Worm (Caenorhabditis elegans): ENCODE data around the gene ascc-1.

Gene ascc-1

DNA sequence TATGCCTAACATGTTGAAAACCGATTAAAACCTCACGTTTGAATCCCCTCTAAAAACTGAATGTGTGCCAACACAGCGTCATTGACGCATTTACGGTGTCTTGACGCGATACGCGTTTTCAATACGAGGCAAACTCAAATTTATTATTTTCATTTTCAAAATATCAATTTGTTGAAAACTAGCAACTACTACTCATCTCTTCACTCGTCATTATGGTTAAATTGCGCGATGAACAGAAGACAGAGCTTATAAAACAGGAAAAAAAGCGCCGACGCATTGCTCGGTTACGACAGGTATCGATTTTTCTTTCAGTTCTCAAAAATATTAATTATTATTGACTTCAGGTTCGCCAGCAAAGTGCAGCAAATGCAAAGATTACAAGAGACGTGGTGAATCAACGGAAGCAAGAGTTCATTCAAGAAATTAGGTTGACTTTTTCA is 32.9 kb upstream of the ascc-1 start, which contains the start of gene enee-1 (continued):
- TF ChIP-seq unc-62 (GFP tag; optimal IDR thresholded peaks at IDR 0.05 in 1 of 2) (peak in 1 of 2 experiments; percentile 92), unc-62 (tag; optimal IDR thresholded peaks at IDR 0.05) (no peak), D1046.2 (GFP tag; IDR thresholded peaks at IDR 0.05) (no peak), lir-3 (tag; optimal IDR thresholded peaks at IDR 0.05) (no peak), F37D6.2 (tag; optimal IDR thresholded peaks at IDR 0.05) (peak; percentile 15), mes-2 (tag; optimal IDR thresholded peaks at IDR 0.05; ENCODE audit: poor library complexity, severe bottlenecking) (peak; percentile 90), ceh-28 (tag; optimal IDR thresholded peaks at IDR 0.05) (peak; percentile 3), ztf-11 (tag; optimal IDR thresholded peaks at IDR 0.05) (no peak), madf-9 (GFP tag; conservative IDR thresholded peaks at IDR 0.05) (peak; percentile 31; the same call in 1 of the 2 replicates), nhr-111 (GFP tag; optimal IDR thresholded peaks at IDR 0.05) (no peak), ceh-62 (tag; optimal IDR thresholded peaks at IDR 0.05) (no peak), pqm-1 (tag; optimal IDR thresholded peaks at IDR 0.05) (no peak), ceh-32 (tag; optimal IDR thresholded peaks at IDR 0.05; ENCODE audit: poor library complexity) (peak; percentile 23), nhr-48 (tag; optimal IDR thresholded peaks at IDR 0.05) (peak; percentile 36), nhr-41 (GFP tag; IDR thresholded peaks at IDR 0.05) (no peak)

DNA sequence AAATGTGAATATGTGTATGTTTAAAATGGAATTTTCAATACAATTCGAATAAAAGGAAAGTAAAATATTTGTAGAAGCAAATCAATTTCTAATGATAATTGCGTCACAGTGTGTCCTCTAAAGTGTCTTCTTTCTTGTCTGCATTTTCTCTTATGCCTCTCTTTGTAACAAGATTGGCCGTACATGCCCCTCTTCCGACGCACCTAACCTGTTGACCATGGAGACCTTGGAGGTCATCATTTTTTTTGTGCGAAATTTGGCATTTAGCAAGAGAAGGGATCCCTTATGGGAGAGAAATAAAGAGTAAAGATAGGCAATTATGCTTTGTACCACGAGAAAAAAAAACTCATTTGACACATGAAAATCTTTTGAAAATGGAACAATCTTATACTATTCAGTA is 29.2 kb upstream of the ascc-1 start, which contains the start of gene F23F1.4:
Gene F23F1.4, minus strand, starts transcription at position 141 of the 400 bp plus-strand sequence.
- no peak for TF ChIP-seq F26F4.8 (GFP tag; conservative IDR thresholded peaks at IDR 0.05)
- no peak for TF ChIP-seq mdt-29 (GFP tag; IDR thresholded peaks at IDR 0.05)
- no peak for TF ChIP-seq T20F7.1 (GFP tag; optimal IDR thresholded peaks at IDR 0.05)
- no peak for TF ChIP-seq Y48G9A.11 (GFP tag; IDR thresholded peaks at IDR 0.05)
- TF ChIP-seq lin-38 (GFP tag; IDR thresholded peaks at IDR 0.05), result no peak
- no peak for TF ChIP-seq nhr-48 (tag; optimal IDR thresholded peaks at IDR 0.05)
- no peak for TF ChIP-seq Y75B8A.6 (GFP tag; IDR thresholded peaks at IDR 0.05)
- TF ChIP-seq nhr-76 (tag; optimal IDR thresholded peaks at IDR 0.05), result no peak
- no peak for TF ChIP-seq set-16 (GFP tag; IDR thresholded peaks at IDR 0.05)
- TF ChIP-seq egl-27 (tag; optimal IDR thresholded peaks at IDR 0.05), result no peak
- TF ChIP-seq nhr-237 (tag; optimal IDR thresholded peaks at IDR 0.05), result no peak
- no peak for TF ChIP-seq aha-1 (tag)
- TF ChIP-seq ceh-20 (GFP tag; IDR thresholded peaks at IDR 0.05), result no peak
- TF ChIP-seq cey-2 (tag; optimal IDR thresholded peaks at IDR 0.05; ENCODE audit: borderline replicate concordance, insufficient read depth), result no peak
- no peak for TF ChIP-seq fkh-10 (GFP tag; optimal IDR thresholded peaks at IDR 0.05)

DNA sequence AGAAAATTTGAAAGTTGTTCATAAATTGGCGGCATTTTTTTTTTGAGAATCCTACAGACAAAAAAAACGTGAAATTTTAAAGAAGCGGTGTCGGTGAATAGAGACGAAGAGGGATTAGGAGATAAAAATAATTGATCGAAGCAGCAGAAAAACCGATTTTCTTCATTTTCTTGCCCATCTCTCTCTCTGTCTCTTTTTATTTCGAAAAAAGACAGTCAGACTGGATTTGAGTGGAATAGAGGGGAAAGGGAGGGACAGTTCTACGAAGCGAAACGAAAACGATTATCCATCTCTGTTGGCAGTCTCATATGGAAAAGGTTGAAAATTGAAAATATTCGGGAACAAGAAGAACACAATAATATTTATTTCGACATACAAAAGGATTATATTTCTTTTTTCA is 27.9 kb upstream of the ascc-1 start:
- TF ChIP-seq zip-2 (tag; optimal IDR thresholded peaks at IDR 0.05) (no peak), aha-1 (tag) (peak; percentile 75), ama-1 (optimal IDR thresholded peaks at IDR 0.05) (no peak), unc-62 (GFP tag; optimal IDR thresholded peaks at IDR 0.05 in 1 of 2) (peak in 1 of 2 experiments; percentile 11), unc-62 (tag; optimal IDR thresholded peaks at IDR 0.05) (no peak)

DNA sequence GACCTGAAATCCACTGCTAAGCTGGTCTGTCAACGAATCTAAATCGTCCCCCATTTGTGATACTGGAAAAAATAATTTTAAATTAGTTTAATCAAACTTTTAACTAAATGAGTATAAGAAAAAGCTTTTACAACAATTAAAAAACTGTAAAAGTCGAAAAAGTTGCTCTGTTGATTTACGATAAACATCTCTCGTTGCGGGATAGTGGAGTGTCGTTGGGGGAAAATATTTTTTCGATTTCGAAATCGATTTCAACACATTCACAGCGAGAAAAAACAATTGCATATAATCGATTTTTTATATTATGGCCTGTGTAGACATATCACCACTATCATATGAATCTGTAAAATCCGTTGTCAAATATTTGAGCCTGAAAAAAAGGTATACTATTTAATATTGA is 25.9 kb upstream of the ascc-1 start, which contains the start of the genes F23F1.5 and fbxc-54:
Gene F23F1.5, minus strand, starts transcription at position 64 of the 400 bp plus-strand sequence.
Gene fbxc-54, plus strand, starts transcription at position 199 of the 400 bp plus-strand sequence.
- peak; percentile 43 for TF ChIP-seq R02D3.7 (tag; optimal IDR thresholded peaks at IDR 0.05)
- no peak for TF ChIP-seq daf-19 (GFP tag; conservative IDR thresholded peaks at IDR 0.05)
- no peak for TF ChIP-seq aha-1 (tag)
- TF ChIP-seq lsy-2 (tag; optimal IDR thresholded peaks at IDR 0.05), result peak in 1 of 2 experiments; percentile 58
- TF ChIP-seq daf-16 (GFP tag; optimal IDR thresholded peaks at IDR 0.05), result no peak
- TF ChIP-seq daf-16 (tag; optimal IDR thresholded peaks at IDR 0.05), result peak; percentile 62
- TF ChIP-seq nhr-6 (tag; optimal IDR thresholded peaks at IDR 0.05), result peak; percentile 37
- TF ChIP-seq dve-1 (tag; optimal IDR thresholded peaks at IDR 0.05; ENCODE audit: insufficient read depth), result peak; percentile 18
- peak; percentile 37 for TF ChIP-seq mes-2 (tag; optimal IDR thresholded peaks at IDR 0.05; ENCODE audit: poor library complexity, severe bottlenecking)
- TF ChIP-seq dpl-1 (GFP tag; optimal IDR thresholded peaks at IDR 0.05), result peak; percentile 31
- peak; percentile 90 for TF ChIP-seq T20F7.1 (GFP tag; optimal IDR thresholded peaks at IDR 0.05)
- TF ChIP-seq zip-11 (GFP tag; IDR thresholded peaks at IDR 0.05), result no peak

Measured in whole organism, L4 larva.